Worm (Caenorhabditis elegans): ENCODE measurements around the gene pqn-42.
A peak's percentile ranks its signal among the peaks of the same experiment; 100 is the strongest.

DNA sequence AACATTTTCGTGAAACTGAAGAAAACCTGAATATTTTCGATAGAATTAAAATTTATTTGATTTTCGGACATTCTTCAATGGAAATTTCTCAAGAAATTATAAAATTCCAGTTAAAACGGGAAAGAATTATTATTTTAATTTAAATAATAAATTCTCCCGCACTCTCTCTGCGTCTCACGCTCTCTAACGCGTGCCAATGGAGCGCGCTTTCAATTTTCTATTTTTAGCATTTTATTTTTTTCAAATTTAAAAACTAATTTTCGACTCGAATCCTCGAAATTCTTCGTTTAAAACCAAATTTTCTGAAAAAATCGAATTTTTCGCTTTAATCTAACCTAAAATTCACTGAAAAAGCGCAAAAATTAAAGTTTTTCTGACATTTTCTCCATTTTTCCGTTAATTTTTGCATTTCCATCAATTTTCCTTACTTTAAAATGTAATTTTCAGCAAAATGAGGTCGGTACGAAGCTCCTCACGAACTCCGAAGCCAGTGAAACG, 45.7 kb upstream of the pqn-42 start, which contains the start of gene gbas-1:
- TF ChIP-seq ceh-82 (tag; optimal IDR thresholded peaks at IDR 0.05) (no peak), blmp-1 (tag; optimal IDR thresholded peaks at IDR 0.05; ENCODE audit: insufficient read depth) (no peak), nhr-77 (tag; optimal IDR thresholded peaks at IDR 0.05) (no peak), ceh-16 (tag; optimal IDR thresholded peaks at IDR 0.05) (no peak), nhr-12 (tag; optimal IDR thresholded peaks at IDR 0.05) (no peak), skn-1 (tag; optimal IDR thresholded peaks at IDR 0.05) (no peak), lin-39 (tag; optimal IDR thresholded peaks at IDR 0.05) (no peak), nhr-237 (tag; optimal IDR thresholded peaks at IDR 0.05) (no peak), gmeb-1 (tag; optimal IDR thresholded peaks at IDR 0.05) (peak; percentile 89), ztf-4 (tag; optimal IDR thresholded peaks at IDR 0.05) (no peak)

Data from whole organism, L2 larva.